2 fruit fly cellular contexts compared by ENCODE assay signal in genomic region chrX:19193336-19193735, dm6.
A peak's percentile ranks its signal among the peaks of the same experiment; 100 is the strongest.
TF ChIP-seq lines count a peak whose summit lies in the region.

CG7914 (minus strand) TSS chrX:19193448.
CG14194 (plus strand) TSS chrX:19193555.

TF ChIP-seq in whole organism, embryonic, 481 proteins besides CTCF, POLR2A, EP300 and RAD21 (continued from another document and continues in another):
- peak; percentile 19; the same call in 1 of the 2 replicates for TF ChIP-seq onecut (GFP tag; IDR thresholded peaks at IDR 0.05; lab: Robert Waterston, UW)
- TF ChIP-seq zf30C (GFP tag; optimal IDR thresholded peaks at IDR 0.05; lab: Kevin White, UChicago), result no peak
- no peak for TF ChIP-seq mirr (GFP tag; optimal IDR thresholded peaks at IDR 0.05; lab: Kevin White, UChicago)
- no peak for TF ChIP-seq Nf-YB (GFP tag; optimal IDR thresholded peaks at IDR 0.05; lab: Kevin White, UChicago)
- no peak for TF ChIP-seq caup (GFP tag; optimal IDR thresholded peaks at IDR 0.05; lab: Kevin White, UChicago; ENCODE audit: severe bottlenecking)
- TF ChIP-seq fd64A (GFP tag; optimal IDR thresholded peaks at IDR 0.05; lab: Kevin White, UChicago), result no peak
- TF ChIP-seq peb (GFP tag; IDR thresholded peaks at IDR 0.05; lab: Robert Waterston, UW), result no peak
- peak; percentile 67 for TF ChIP-seq CG2116 (GFP tag; optimal IDR thresholded peaks at IDR 0.05; lab: Kevin White, UChicago)
- peak; percentile 14 for TF ChIP-seq CoRest (tag; optimal IDR thresholded peaks at IDR 0.05; lab: Kevin White, UChicago)
- no peak for TF ChIP-seq slbo (GFP tag; IDR thresholded peaks at IDR 0.05; lab: Robert Waterston, UW)
- no peak for TF ChIP-seq pros (GFP tag; optimal IDR thresholded peaks at IDR 0.05; lab: Kevin White, UChicago)
- no peak for TF ChIP-seq al (GFP tag; IDR thresholded peaks at IDR 0.05; lab: Robert Waterston, UW)
- TF ChIP-seq ssp (GFP tag; IDR thresholded peaks at IDR 0.05; lab: Robert Waterston, UW), result no peak
- TF ChIP-seq Dip2 (GFP tag; IDR thresholded peaks at IDR 0.05; lab: Robert Waterston, UW), result no peak
- no peak for TF ChIP-seq CG6813 (GFP tag; optimal IDR thresholded peaks at IDR 0.05; lab: Kevin White, UChicago)
- TF ChIP-seq trem (tag; optimal IDR thresholded peaks at IDR 0.05; lab: Kevin White, UChicago), result peak; percentile 55
- TF ChIP-seq nerfin-2 (GFP tag; IDR thresholded peaks at IDR 0.05; lab: Robert Waterston, UW; ENCODE audit: partially characterized antibody), result peak; percentile 93
- TF ChIP-seq Abd-B (GFP tag; optimal IDR thresholded peaks at IDR 0.05; lab: Kevin White, UChicago), result no peak
- TF ChIP-seq Neu2 (GFP tag; optimal IDR thresholded peaks at IDR 0.05; lab: Kevin White, UChicago; ENCODE audit: borderline replicate concordance), result no peak
- peak; percentile 94 for TF ChIP-seq tna (GFP tag; IDR thresholded peaks at IDR 0.05; lab: Robert Waterston, UW; ENCODE audit: partially characterized antibody)
- TF ChIP-seq CG10654 (GFP tag; optimal IDR thresholded peaks at IDR 0.05; lab: Kevin White, UChicago), result no peak
- no peak for TF ChIP-seq CG42726 (GFP tag; IDR thresholded peaks at IDR 0.05; lab: Robert Waterston, UW; ENCODE audit: partially characterized antibody)
- TF ChIP-seq CG1602 (GFP tag; optimal IDR thresholded peaks at IDR 0.05; lab: Kevin White, UChicago), result no peak
- TF ChIP-seq cg (GFP tag; optimal IDR thresholded peaks at IDR 0.05; lab: Kevin White, UChicago), result no peak
- no peak for TF ChIP-seq gem (tag; optimal IDR thresholded peaks at IDR 0.05; lab: Kevin White, UChicago)
- TF ChIP-seq Rx (GFP tag; IDR thresholded peaks at IDR 0.05; lab: Robert Waterston, UW), result no peak
- no peak for TF ChIP-seq odd (GFP tag; optimal IDR thresholded peaks at IDR 0.05; lab: Kevin White, UChicago)
- TF ChIP-seq CG3065 (GFP tag; optimal IDR thresholded peaks at IDR 0.05; lab: Kevin White, UChicago), result no peak
- no peak for TF ChIP-seq MTF-1 (GFP tag; optimal IDR thresholded peaks at IDR 0.05; lab: Kevin White, UChicago; ENCODE audit: borderline replicate concordance)
- TF ChIP-seq CG11456 (GFP tag; IDR thresholded peaks at IDR 0.05; lab: Robert Waterston, UW), result no peak
- TF ChIP-seq ftz-f1 (GFP tag; optimal IDR thresholded peaks at IDR 0.05; lab: Kevin White, UChicago), result no peak
- TF ChIP-seq danr (GFP tag; IDR thresholded peaks at IDR 0.05; lab: Robert Waterston, UW), result no peak
- TF ChIP-seq CG18476 (GFP tag; optimal IDR thresholded peaks at IDR 0.05; lab: Kevin White, UChicago), result no peak
- no peak for TF ChIP-seq CG13894 (tag; optimal IDR thresholded peaks at IDR 0.05; lab: Kevin White, UChicago)
- no peak for TF ChIP-seq Hsf (GFP tag; optimal IDR thresholded peaks at IDR 0.05; lab: Kevin White, UChicago)
- peak; percentile 22 for TF ChIP-seq phol (tag; optimal IDR thresholded peaks at IDR 0.05; lab: Kevin White, UChicago)
- TF ChIP-seq CG9876 (GFP tag; optimal IDR thresholded peaks at IDR 0.05; lab: Kevin White, UChicago), result no peak
- no peak for TF ChIP-seq ATbp (GFP tag; optimal IDR thresholded peaks at IDR 0.05; lab: Kevin White, UChicago)
- TF ChIP-seq kah (GFP tag; optimal IDR thresholded peaks at IDR 0.05; lab: Kevin White, UChicago), result no peak
- TF ChIP-seq Trl (optimal IDR thresholded peaks at IDR 0.05; lab: Kevin White, UChicago), result no peak
- no peak for TF ChIP-seq Trl (GFP tag; optimal IDR thresholded peaks at IDR 0.05; lab: Kevin White, UChicago)
- no peak for TF ChIP-seq CG17568 (GFP tag; optimal IDR thresholded peaks at IDR 0.05; lab: Kevin White, UChicago)
- TF ChIP-seq CG6683 (GFP tag; optimal IDR thresholded peaks at IDR 0.05; lab: Kevin White, UChicago), result no peak
- no peak for TF ChIP-seq stc (GFP tag; IDR thresholded peaks at IDR 0.05; lab: Robert Waterston, UW)
- no peak for TF ChIP-seq croc (GFP tag; conservative IDR thresholded peaks at IDR 0.05; lab: Robert Waterston, UW)
- TF ChIP-seq CG13296 (GFP tag; optimal IDR thresholded peaks at IDR 0.05; lab: Kevin White, UChicago), result no peak
- no peak for TF ChIP-seq CG4820 (GFP tag; optimal IDR thresholded peaks at IDR 0.05; lab: Kevin White, UChicago)
- no peak for TF ChIP-seq CG1529 (GFP tag; optimal IDR thresholded peaks at IDR 0.05; lab: Kevin White, UChicago)
- no peak for TF ChIP-seq CG11696 (GFP tag; IDR thresholded peaks at IDR 0.05; lab: Robert Waterston, UW)
- TF ChIP-seq CG17186 (GFP tag; optimal IDR thresholded peaks at IDR 0.05; lab: Kevin White, UChicago), result peak; percentile 47
- no peak for TF ChIP-seq da (GFP tag; optimal IDR thresholded peaks at IDR 0.05; lab: Kevin White, UChicago)
- no peak for TF ChIP-seq Atf6 (GFP tag; IDR thresholded peaks at IDR 0.05; lab: Robert Waterston, UW)
- TF ChIP-seq CG14860 (GFP tag; IDR thresholded peaks at IDR 0.05; lab: Robert Waterston, UW; ENCODE audit: partially characterized antibody), result peak; percentile 86
- no peak for TF ChIP-seq sr (GFP tag; IDR thresholded peaks at IDR 0.05; lab: Robert Waterston, UW)
- no peak for TF ChIP-seq prd (optimal IDR thresholded peaks at IDR 0.05; lab: Kevin White, UChicago)
- no peak for TF ChIP-seq prd (GFP tag; IDR thresholded peaks at IDR 0.05; lab: Robert Waterston, UW)
- no peak for TF ChIP-seq CG7987 (GFP tag; optimal IDR thresholded peaks at IDR 0.05; lab: Kevin White, UChicago)
- no peak for TF ChIP-seq Hmx (GFP tag; optimal IDR thresholded peaks at IDR 0.05; lab: Kevin White, UChicago)
- TF ChIP-seq B-H1 (GFP tag; IDR thresholded peaks at IDR 0.05; lab: Robert Waterston, UW), result no peak
- no peak for TF ChIP-seq CG10321 (GFP tag; IDR thresholded peaks at IDR 0.05; lab: Robert Waterston, UW)
- no peak for TF ChIP-seq CG10431 (GFP tag; optimal IDR thresholded peaks at IDR 0.05; lab: Kevin White, UChicago)
- TF ChIP-seq Chrac-16 (GFP tag; optimal IDR thresholded peaks at IDR 0.05; lab: Kevin White, UChicago), result no peak
- TF ChIP-seq CG8478 (optimal IDR thresholded peaks at IDR 0.05; lab: Kevin White, UChicago), result no peak
- TF ChIP-seq CG4617 (GFP tag; optimal IDR thresholded peaks at IDR 0.05; lab: Kevin White, UChicago; ENCODE audit: borderline replicate concordance), result peak; percentile 63
- TF ChIP-seq sens-2 (GFP tag; IDR thresholded peaks at IDR 0.05; lab: Robert Waterston, UW), result no peak
- no peak for TF ChIP-seq CG12219 (GFP tag; optimal IDR thresholded peaks at IDR 0.05; lab: Kevin White, UChicago)
- no peak for TF ChIP-seq CG7839 (tag; optimal IDR thresholded peaks at IDR 0.05; lab: Kevin White, UChicago)
- TF ChIP-seq pho (GFP tag; optimal IDR thresholded peaks at IDR 0.05; lab: Kevin White, UChicago), result no peak
- no peak for TF ChIP-seq CHES-1-like (GFP tag; optimal IDR thresholded peaks at IDR 0.05; lab: Kevin White, UChicago)

TF ChIP-seq in whole organism, prepupa, 60 proteins besides CTCF, POLR2A, EP300 and RAD21 (continued from another document):
- TF ChIP-seq CG31627 (GFP tag; optimal IDR thresholded peaks at IDR 0.05; lab: Kevin White, UChicago), result no peak
- no peak for TF ChIP-seq CG6276 (GFP tag; optimal IDR thresholded peaks at IDR 0.05; lab: Kevin White, UChicago)
- TF ChIP-seq CG9139 (GFP tag; optimal IDR thresholded peaks at IDR 0.05; lab: Kevin White, UChicago), result no peak
- TF ChIP-seq ss (GFP tag; optimal IDR thresholded peaks at IDR 0.05; lab: Kevin White, UChicago), result peak in 1 of 2 experiments; percentile 9
- no peak for TF ChIP-seq Lpt (GFP tag; optimal IDR thresholded peaks at IDR 0.05; lab: Kevin White, UChicago)
- TF ChIP-seq OdsH (GFP tag; optimal IDR thresholded peaks at IDR 0.05; lab: Kevin White, UChicago), result no peak
- TF ChIP-seq CG1621 (tag; optimal IDR thresholded peaks at IDR 0.05; lab: Kevin White, UChicago), result peak; percentile 53
- no peak for TF ChIP-seq lz (GFP tag; optimal IDR thresholded peaks at IDR 0.05; lab: Kevin White, UChicago)
- no peak for TF ChIP-seq fd85E (GFP tag; optimal IDR thresholded peaks at IDR 0.05; lab: Kevin White, UChicago)
- no peak for TF ChIP-seq dsx (GFP tag; optimal IDR thresholded peaks at IDR 0.05; lab: Kevin White, UChicago; ENCODE audit: poor library complexity, severe bottlenecking)
- TF ChIP-seq vri (GFP tag; optimal IDR thresholded peaks at IDR 0.05; lab: Kevin White, UChicago), result no peak
- no peak for TF ChIP-seq svp (GFP tag; lab: Kevin White, UChicago)
- no peak for TF ChIP-seq achi (GFP tag; optimal IDR thresholded peaks at IDR 0.05; lab: Kevin White, UChicago)
- no peak for TF ChIP-seq acj6 (GFP tag; optimal IDR thresholded peaks at IDR 0.05; lab: Kevin White, UChicago)
- no peak for TF ChIP-seq CG3032 (tag; optimal IDR thresholded peaks at IDR 0.05; lab: Kevin White, UChicago)
- TF ChIP-seq CG32006 (GFP tag; optimal IDR thresholded peaks at IDR 0.05; lab: Kevin White, UChicago), result no peak
- no peak for TF ChIP-seq CG8632 (GFP tag; optimal IDR thresholded peaks at IDR 0.05; lab: Kevin White, UChicago)
